Fruit fly (Drosophila melanogaster): Measurements from ENCODE around the gene Cpr78Ca.

The Cpr78Ca gene

dm6 chr3L:21321807-21322503 lies 29.4 kb upstream of the Cpr78Ca start (continued):
- TF ChIP-seq CG3919 (GFP tag; optimal IDR thresholded peaks at IDR 0.05) (peak; percentile 39), fd85E (GFP tag; optimal IDR thresholded peaks at IDR 0.05) (no peak), Hr4 (GFP tag; optimal IDR thresholded peaks at IDR 0.05) (peak; percentile 36), achi (GFP tag; optimal IDR thresholded peaks at IDR 0.05) (peak; percentile 45), CG11294 (GFP tag; IDR thresholded peaks at IDR 0.05) (no peak), cyc (GFP tag; optimal IDR thresholded peaks at IDR 0.05) (peak; percentile 11), acj6 (GFP tag; optimal IDR thresholded peaks at IDR 0.05) (peak; percentile 35), Ets21C (GFP tag; optimal IDR thresholded peaks at IDR 0.05) (no peak), pdm3 (GFP tag; optimal IDR thresholded peaks at IDR 0.05) (peak; percentile 40), CG15336 (GFP tag; IDR thresholded peaks at IDR 0.05) (no peak), net (GFP tag; optimal IDR thresholded peaks at IDR 0.05) (peak; percentile 4), CG6808 (GFP tag; optimal IDR thresholded peaks at IDR 0.05) (no peak), CG34406 (GFP tag; optimal IDR thresholded peaks at IDR 0.05) (peak; percentile 22), CG10631 (GFP tag; optimal IDR thresholded peaks at IDR 0.05) (peak; percentile 17), CG1621 (tag; optimal IDR thresholded peaks at IDR 0.05) (no peak), CG31627 (GFP tag; optimal IDR thresholded peaks at IDR 0.05) (peak; percentile 28), esn (GFP tag; optimal IDR thresholded peaks at IDR 0.05) (no peak)

DNA sequence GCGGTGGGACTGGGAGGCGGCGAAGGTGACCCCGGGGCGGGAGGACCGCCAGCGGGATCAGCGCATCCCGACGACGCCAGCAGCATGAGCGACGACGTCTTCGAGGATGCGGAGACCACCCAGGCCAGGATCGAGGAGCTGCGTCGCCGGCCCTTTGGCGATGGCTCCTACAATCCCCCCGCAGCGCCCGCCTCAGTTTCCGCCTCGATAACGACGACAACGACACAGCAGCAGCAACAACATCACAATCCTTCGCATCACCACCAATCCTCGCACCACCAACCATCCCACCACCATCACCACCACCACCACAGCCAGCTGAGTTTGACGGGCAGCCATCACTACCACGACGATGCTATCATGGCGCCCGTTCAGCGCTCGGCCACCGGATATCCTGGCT lies 27.4 kb upstream of the Cpr78Ca start:
- TF ChIP-seq Eip93F (GFP tag; optimal IDR thresholded peaks at IDR 0.05) (no peak), Eip78C (GFP tag) (peak; percentile 5)

DNA sequence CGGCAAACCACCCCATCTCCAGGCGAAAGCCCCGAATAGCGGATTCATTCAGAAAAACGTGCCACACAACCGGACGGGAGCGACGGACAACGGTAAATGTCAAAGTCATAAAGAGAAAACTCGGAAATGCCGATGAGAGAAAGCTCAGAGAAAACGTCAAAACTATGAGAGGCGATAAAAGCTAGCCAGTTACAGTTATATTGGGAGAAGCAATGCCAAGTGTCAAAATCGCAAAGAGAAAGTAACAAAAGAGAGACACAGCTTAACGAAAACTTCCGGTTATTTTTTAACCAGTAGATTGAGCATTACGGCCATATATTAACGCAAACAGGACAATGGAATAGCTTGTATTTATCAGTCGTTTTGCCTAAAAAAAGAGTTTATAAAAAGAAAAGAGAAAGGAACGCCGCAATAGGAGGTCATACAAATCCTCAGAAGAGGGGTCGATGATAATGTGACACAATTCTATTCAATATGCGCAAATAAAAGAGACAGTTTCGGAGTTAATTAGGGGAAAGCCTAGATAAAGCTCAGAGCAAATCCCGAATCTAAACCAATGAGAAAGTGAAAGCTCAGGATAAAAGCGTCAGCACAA lies 26.8 kb upstream of the Cpr78Ca start:
- TF ChIP-seq achi (GFP tag; optimal IDR thresholded peaks at IDR 0.05) = peak; percentile 47
- no peak for TF ChIP-seq CG10669 (GFP tag; optimal IDR thresholded peaks at IDR 0.05)

dm6 chr3L:21318474-21318873 lies 25.9 kb upstream of the Cpr78Ca start, which contains the start of gene Rab26:
Gene Rab26, plus strand, starts transcription at chr3L:21318774.
- TF ChIP-seq fkh (GFP tag; optimal IDR thresholded peaks at IDR 0.05) = no peak
- TF ChIP-seq CG10669 (GFP tag; optimal IDR thresholded peaks at IDR 0.05) = no peak
- no peak for TF ChIP-seq net (GFP tag; optimal IDR thresholded peaks at IDR 0.05)
- TF ChIP-seq Lpt (GFP tag; optimal IDR thresholded peaks at IDR 0.05) = no peak
- TF ChIP-seq Met (GFP tag; optimal IDR thresholded peaks at IDR 0.05) = no peak
- TF ChIP-seq CG16779 (tag; optimal IDR thresholded peaks at IDR 0.05) = no peak
- no peak for TF ChIP-seq Sox14 (GFP tag; optimal IDR thresholded peaks at IDR 0.05)
- TF ChIP-seq CG1621 (tag; optimal IDR thresholded peaks at IDR 0.05) = no peak
- TF ChIP-seq Hr4 (GFP tag; optimal IDR thresholded peaks at IDR 0.05) = no peak
- no peak for TF ChIP-seq CG11294 (GFP tag; IDR thresholded peaks at IDR 0.05)
- no peak for TF ChIP-seq CG8319 (GFP tag; optimal IDR thresholded peaks at IDR 0.05)
- no peak for TF ChIP-seq Hr38 (GFP tag; optimal IDR thresholded peaks at IDR 0.05)

DNA sequence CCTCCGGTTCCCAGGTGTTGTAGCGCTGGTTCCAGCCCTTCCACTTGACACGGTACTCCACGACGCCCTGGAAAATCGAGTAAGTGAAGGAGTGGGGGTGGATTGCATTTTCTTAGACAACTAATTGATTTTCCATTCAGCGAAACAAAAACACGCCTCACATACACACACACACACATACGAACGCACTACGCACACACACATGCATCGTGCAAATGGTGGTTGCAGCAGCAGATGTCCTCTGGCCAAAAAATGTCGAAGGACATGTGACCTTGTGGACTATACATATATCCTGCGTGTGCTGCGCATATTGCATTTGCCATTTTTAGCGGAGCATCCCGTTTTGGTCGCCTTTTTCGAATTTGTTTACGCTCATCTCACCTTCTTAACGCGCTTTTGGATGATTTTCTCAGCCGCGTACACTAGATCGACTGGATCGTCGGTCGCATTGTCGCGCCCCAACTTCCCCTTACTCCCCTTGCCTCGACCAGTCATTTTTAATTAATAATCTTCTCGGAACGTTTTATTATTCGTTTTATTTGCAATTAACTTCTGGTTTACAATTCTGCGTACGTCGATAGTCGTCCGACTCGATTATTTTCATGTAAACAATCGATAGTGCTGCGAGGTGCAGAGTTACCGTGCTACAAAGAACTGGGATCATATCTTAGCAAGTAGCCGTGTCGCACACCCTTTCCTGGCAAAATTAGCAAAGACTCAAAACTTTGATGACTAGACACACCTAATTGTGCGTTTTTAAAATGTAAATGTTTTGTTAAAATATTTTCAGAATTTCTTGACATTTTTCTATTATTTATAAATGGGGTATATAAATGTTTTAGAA lies 25.0 kb upstream of the Cpr78Ca start, which contains the start of gene Pc:
Gene Pc (minus strand): TSS at position 605 of the 844 bp plus-strand sequence.
- TF ChIP-seq fkh (GFP tag; optimal IDR thresholded peaks at IDR 0.05) (peak; percentile 24), esn (GFP tag; optimal IDR thresholded peaks at IDR 0.05) (no peak), CG10669 (GFP tag; optimal IDR thresholded peaks at IDR 0.05) (no peak), svp (GFP tag) (no peak), salr (GFP tag; optimal IDR thresholded peaks at IDR 0.05) (no peak), CG11902 (GFP tag; optimal IDR thresholded peaks at IDR 0.05) (no peak), Sox15 (GFP tag; optimal IDR thresholded peaks at IDR 0.05) (no peak), Eip78C (GFP tag) (peak; percentile 39), cyc (GFP tag; optimal IDR thresholded peaks at IDR 0.05) (no peak), CG11762 (GFP tag; optimal IDR thresholded peaks at IDR 0.05; ENCODE audit: insufficient read depth) (no peak), spab (GFP tag; optimal IDR thresholded peaks at IDR 0.05) (no peak), CG8319 (GFP tag; optimal IDR thresholded peaks at IDR 0.05) (no peak), CG3032 (tag; optimal IDR thresholded peaks at IDR 0.05) (peak; percentile 13), dsx (GFP tag; optimal IDR thresholded peaks at IDR 0.05; ENCODE audit: poor library complexity, severe bottlenecking) (no peak), CG8632 (GFP tag; optimal IDR thresholded peaks at IDR 0.05) (no peak), Blimp-1 (GFP tag; optimal IDR thresholded peaks at IDR 0.05) (no peak), vri (GFP tag; optimal IDR thresholded peaks at IDR 0.05) (no peak), OdsH (GFP tag; optimal IDR thresholded peaks at IDR 0.05) (no peak), Sox14 (GFP tag; optimal IDR thresholded peaks at IDR 0.05) (peak; percentile 57)

Measured in whole organism, prepupa.